Fruit fly (Drosophila melanogaster) S2 (cell line): Measurements from ENCODE around the gene CG10208.

ENCODE experiments used
- CG8478 ChIP-seq: fragments of >200 bp; optimal IDR thresholded peaks from 2 replicates; lab custom pipeline; 2018
- CTCF ChIP-seq, 2 experiments: fragments of >200 bp; optimal IDR thresholded peaks; 2 replicates each; lab custom pipeline; 2018

DNA sequence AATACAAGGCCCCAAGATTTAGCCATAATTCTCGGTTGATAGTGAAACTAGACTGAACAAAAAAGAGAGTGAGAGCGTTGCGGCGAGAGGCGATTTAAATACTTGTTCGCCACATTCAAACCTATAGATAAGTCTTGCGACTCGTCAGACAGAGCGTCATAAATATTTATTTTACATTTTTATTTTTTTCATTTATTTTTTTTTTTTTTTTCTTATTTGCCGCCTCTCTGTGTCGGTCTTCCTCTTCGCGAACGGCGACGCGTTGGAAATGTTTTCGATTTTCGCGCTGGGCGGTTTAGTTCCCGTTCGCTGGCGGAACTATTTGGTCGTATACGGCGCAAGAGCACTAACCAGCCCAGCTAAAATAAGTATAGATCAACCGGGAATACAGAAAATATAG is 45.8 kb downstream of the CG10208 start:
- TF ChIP-seq CTCF (optimal IDR thresholded peaks at IDR 0.05; lab: Kevin White, UChicago), result no peak
- TF ChIP-seq CG8478 (lab: Kevin White, UChicago), result no peak
